Worm (Caenorhabditis elegans): ENCODE measurements around the gene F18A11.3.

ce11 chrII:12991594-12991993, 45.0 kb downstream of the F18A11.3 start:
- TF ChIP-seq skn-1 (tag; optimal IDR thresholded peaks at IDR 0.05) = no peak
- TF ChIP-seq nhr-42 (GFP tag; IDR thresholded peaks at IDR 0.05) = no peak
- TF ChIP-seq nhr-77 (tag; optimal IDR thresholded peaks at IDR 0.05) = no peak
- no peak for TF ChIP-seq mxl-2 (GFP tag; conservative IDR thresholded peaks at IDR 0.05)
- TF ChIP-seq jun-1 (tag; optimal IDR thresholded peaks at IDR 0.05) = no peak
- no peak for TF ChIP-seq mep-1 (tag; optimal IDR thresholded peaks at IDR 0.05)
- TF ChIP-seq T20F7.1 (GFP tag; optimal IDR thresholded peaks at IDR 0.05) = no peak
- TF ChIP-seq ces-1 (GFP tag; optimal IDR thresholded peaks at IDR 0.05) = no peak
- no peak for TF ChIP-seq zag-1 (tag; optimal IDR thresholded peaks at IDR 0.05)
- TF ChIP-seq ama-1 (optimal IDR thresholded peaks at IDR 0.05) = no peak

Data from whole organism, L4 larva.